Fruit fly (Drosophila melanogaster): Measurements from ENCODE around the gene CG13775.
A peak's percentile ranks its signal among the peaks of the same experiment; 100 is the strongest.

Gene CG13775

DNA sequence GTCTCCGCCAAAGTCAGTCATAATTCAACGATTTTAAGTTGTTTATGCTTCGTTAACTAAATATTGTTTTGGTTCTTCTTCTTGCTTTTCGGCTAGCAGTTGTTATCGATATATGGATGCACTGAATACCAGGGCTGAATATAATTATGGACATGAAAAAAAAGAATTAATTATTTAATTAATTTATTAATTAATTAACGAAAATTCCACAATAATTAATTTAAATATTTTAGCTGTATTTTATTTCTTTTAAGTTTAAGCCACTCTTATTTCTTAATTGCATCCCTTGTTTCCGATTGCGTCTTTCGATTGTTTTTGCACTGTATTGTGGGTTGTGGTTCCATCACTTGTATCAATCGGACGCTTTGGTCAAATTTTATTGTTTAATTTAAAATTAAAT lies 6.7 kb downstream of the CG13775 start, which contains the start of the genes Gas41 and SA1 (continued):
- peak; percentile 90 for TF ChIP-seq Awh (GFP tag; IDR thresholded peaks at IDR 0.05)
- TF ChIP-seq CG2712 (tag; optimal IDR thresholded peaks at IDR 0.05), result peak; percentile 96
- peak; percentile 70 for TF ChIP-seq HLH4C (GFP tag; IDR thresholded peaks at IDR 0.05; ENCODE audit: partially characterized antibody)
- no peak for TF ChIP-seq HLHmδ (GFP tag; optimal IDR thresholded peaks at IDR 0.05)
- TF ChIP-seq Lhr (GFP tag; optimal IDR thresholded peaks at IDR 0.05), result peak; percentile 1
- TF ChIP-seq Hsf (GFP tag; optimal IDR thresholded peaks at IDR 0.05), result no peak
- TF ChIP-seq prd (optimal IDR thresholded peaks at IDR 0.05), result no peak
- TF ChIP-seq prd (GFP tag; IDR thresholded peaks at IDR 0.05), result peak; percentile 96
- TF ChIP-seq nau (GFP tag; optimal IDR thresholded peaks at IDR 0.05), result no peak
- peak; percentile 76; the same call in 2 of the 3 replicates for TF ChIP-seq CG7357 (GFP tag; IDR thresholded peaks at IDR 0.05)
- no peak for TF ChIP-seq hth (optimal IDR thresholded peaks at IDR 0.05)
- TF ChIP-seq Hand (GFP tag; optimal IDR thresholded peaks at IDR 0.05), result peak; percentile 74
- TF ChIP-seq CG1602 (GFP tag; optimal IDR thresholded peaks at IDR 0.05), result peak; percentile 92
- no peak for TF ChIP-seq CG11398 (GFP tag; optimal IDR thresholded peaks at IDR 0.05)
- no peak for TF ChIP-seq H2.0 (GFP tag; IDR thresholded peaks at IDR 0.05)
- TF ChIP-seq CG17612 (GFP tag; IDR thresholded peaks at IDR 0.05), result peak; percentile 65
- TF ChIP-seq nmo (GFP tag; optimal IDR thresholded peaks at IDR 0.05), result peak; percentile 24
- peak; percentile 76 for TF ChIP-seq vnd (GFP tag; IDR thresholded peaks at IDR 0.05; ENCODE audit: partially characterized antibody)
- TF ChIP-seq chn (GFP tag; optimal IDR thresholded peaks at IDR 0.05), result peak; percentile 63
- TF ChIP-seq otp (GFP tag; IDR thresholded peaks at IDR 0.05), result peak; percentile 56; the same call in 1 of the 3 replicates
- TF ChIP-seq Myb (GFP tag; optimal IDR thresholded peaks at IDR 0.05), result no peak
- TF ChIP-seq CG3726 (GFP tag; IDR thresholded peaks at IDR 0.05), result peak; percentile 47; the same call in 1 of the 3 replicates
- TF ChIP-seq pum (GFP tag; optimal IDR thresholded peaks at IDR 0.05), result peak; percentile 67
- no peak for TF ChIP-seq CG31388 (GFP tag; optimal IDR thresholded peaks at IDR 0.05)
- peak; percentile 87 for TF ChIP-seq Med (GFP tag)
- peak; percentile 84 for TF ChIP-seq HmgZ (tag; optimal IDR thresholded peaks at IDR 0.05)
- peak; percentile 96 for TF ChIP-seq CG15514 (GFP tag; optimal IDR thresholded peaks at IDR 0.05)
- TF ChIP-seq eve (GFP tag; optimal IDR thresholded peaks at IDR 0.05), result no peak
- TF ChIP-seq jumu (GFP tag; optimal IDR thresholded peaks at IDR 0.05), result peak; percentile 70
- no peak for TF ChIP-seq dati (GFP tag; IDR thresholded peaks at IDR 0.05)
- peak; percentile 72 for TF ChIP-seq CG17186 (GFP tag; optimal IDR thresholded peaks at IDR 0.05)
- TF ChIP-seq CG8924 (tag; optimal IDR thresholded peaks at IDR 0.05), result peak; percentile 87
- no peak for TF ChIP-seq ro (GFP tag; IDR thresholded peaks at IDR 0.05)
- peak; percentile 94 for TF ChIP-seq PHDP (tag; optimal IDR thresholded peaks at IDR 0.05)
- TF ChIP-seq CG3281 (GFP tag; optimal IDR thresholded peaks at IDR 0.05), result peak; percentile 85
- TF ChIP-seq CG4404 (GFP tag; IDR thresholded peaks at IDR 0.05), result peak; percentile 89
- TF ChIP-seq Tbp (GFP tag; optimal IDR thresholded peaks at IDR 0.05), result no peak
- TF ChIP-seq sisA (GFP tag; IDR thresholded peaks at IDR 0.05), result no peak
- TF ChIP-seq zen (tag; optimal IDR thresholded peaks at IDR 0.05), result peak; percentile 95
- TF ChIP-seq sug (tag; optimal IDR thresholded peaks at IDR 0.05), result peak; percentile 68
- TF ChIP-seq Dbx (GFP tag; IDR thresholded peaks at IDR 0.05), result no peak
- peak; percentile 73 for TF ChIP-seq CG8281 (tag; optimal IDR thresholded peaks at IDR 0.05)
- TF ChIP-seq cato (GFP tag; optimal IDR thresholded peaks at IDR 0.05; ENCODE audit: borderline replicate concordance), result peak; percentile 85
- peak; percentile 66 for TF ChIP-seq croc (GFP tag; conservative IDR thresholded peaks at IDR 0.05)
- TF ChIP-seq tx (GFP tag; optimal IDR thresholded peaks at IDR 0.05), result peak; percentile 46
- peak; percentile 93 for TF ChIP-seq Dek (tag; optimal IDR thresholded peaks at IDR 0.05)
- peak; percentile 93 for TF ChIP-seq CG6689 (GFP tag; IDR thresholded peaks at IDR 0.05)
- peak; percentile 38; the same call in 2 of the 3 replicates for TF ChIP-seq CG14050 (GFP tag; IDR thresholded peaks at IDR 0.05)
- TF ChIP-seq CG9932 (GFP tag; IDR thresholded peaks at IDR 0.05), result peak; percentile 95
- no peak for TF ChIP-seq z (GFP tag; IDR thresholded peaks at IDR 0.05)
- peak; percentile 77 for TF ChIP-seq ATbp (GFP tag; optimal IDR thresholded peaks at IDR 0.05)
- peak; percentile 81 for TF ChIP-seq ara (GFP tag; IDR thresholded peaks at IDR 0.05)

Data from whole organism, embryonic.